Worm (Caenorhabditis elegans) whole organism, L1 larva: Measurements from ENCODE around the gene gon-4.

Experiments
- F16B12.6 ChIP-seq: fragments of 150-350 bp; optimal IDR thresholded peaks from 2 replicates; lab custom pipeline; 2014; ENCODE audit warnings: missing biosample characterization, missing genetic modification characterization
- aha-1 ChIP-seq: fragments of 150-350 bp; optimal IDR thresholded peaks from 2 replicates; lab custom pipeline; 2014; ENCODE audit warnings: missing biosample characterization, missing genetic modification characterization
- ama-1 ChIP-seq: fragments of 150-350 bp; optimal IDR thresholded peaks from 2 replicates; lab custom pipeline; 2014
- ceh-63 ChIP-seq: fragments of 200-800 bp; sonication (Bioruptor generic); optimal IDR thresholded peaks from 2 replicates; lab custom pipeline; 2018; ENCODE audit warnings: mild to moderate bottlenecking, missing genetic modification characterization, missing compliant biosample characterization
- ceh-82 ChIP-seq, 3 experiments: fragments of 150-350 bp in 1 of 3; sonication (generic microtip) in 2 of 3; optimal IDR thresholded peaks; 2 replicates each; lab custom pipeline; 2014 to 2017; ENCODE audit warnings: missing biosample characterization in 3 of 3, missing genetic modification characterization in 3 of 3
- dpl-1 ChIP-seq, 3 experiments: fragments of 150-350 bp in 2 of 3; sonication (generic microtip) in 1 of 3; optimal IDR thresholded peaks; 2 replicates each; lab custom pipeline; 2014 to 2017; ENCODE audit warnings: missing biosample characterization in 3 of 3, missing genetic modification characterization in 3 of 3, missing genetic modification reagents in 3 of 3
- dsc-1 ChIP-seq: sonication (generic microtip); optimal IDR thresholded peaks from 2 replicates; lab custom pipeline; 2016; ENCODE audit warnings: mild to moderate bottlenecking, missing genetic modification characterization, missing compliant biosample characterization
- efl-1 ChIP-seq, 4 experiments: fragments of 150-350 bp; optimal IDR thresholded peaks in 3 of 4; peaks in 1 of 4; 1 replicate in 1 of 4; 2 replicates in 3 of 4; lab custom pipeline; 2014; ENCODE audit warnings: missing biosample characterization in 2 of 4, missing genetic modification characterization in 2 of 4, missing genetic modification reagents in 2 of 4
- egl-27 ChIP-seq, 2 experiments: fragments of 150-350 bp in 1 of 2; sonication (generic microtip); optimal IDR thresholded peaks; 3 replicates each; lab custom pipeline; 2017 to 2018; ENCODE audit warnings: missing biosample characterization in 2 of 2, missing genetic modification characterization in 2 of 2, missing genetic modification reagents in 2 of 2
- elt-3 ChIP-seq, 6 experiments: fragments of 150-350 bp in 1 of 6; sonication (generic microtip); optimal IDR thresholded peaks; 2 replicates each; lab custom pipeline; 2017 to 2018; ENCODE audit warnings: missing biosample characterization in 6 of 6, missing genetic modification characterization in 6 of 6, inconsistent platforms in 1 of 6
- fkh-10 ChIP-seq: sonication (generic microtip); optimal IDR thresholded peaks from 2 replicates; lab custom pipeline; 2017; ENCODE audit warnings: missing biosample characterization, missing genetic modification reagents, missing genetic modification characterization
- fkh-4 ChIP-seq: sonication (generic microtip); optimal IDR thresholded peaks from 2 replicates; lab custom pipeline; 2016; ENCODE audit warnings: missing compliant biosample characterization, missing genetic modification characterization, borderline replicate concordance
- fos-1 ChIP-seq: fragments of 150-350 bp; optimal IDR thresholded peaks from 2 replicates; lab custom pipeline; 2014; ENCODE audit warnings: missing biosample characterization, missing genetic modification characterization
- hlh-17 ChIP-seq: fragments of 200-800 bp; sonication (Bioruptor generic); optimal IDR thresholded peaks from 2 replicates; lab custom pipeline; 2018; ENCODE audit warnings: missing genetic modification characterization, mild to moderate bottlenecking, missing compliant biosample characterization, moderate library complexity, borderline replicate concordance
- irx-1 ChIP-seq: sonication (generic microtip); optimal IDR thresholded peaks from 2 replicates; lab custom pipeline; 2016; ENCODE audit warnings: missing genetic modification characterization, missing compliant biosample characterization
- isw-1 ChIP-seq: fragments of 200-800 bp; sonication (Bioruptor generic); IDR thresholded peaks from 2 replicates; pipeline ENCODE4 v1.3.6; 2022; ENCODE audit warnings: missing genetic modification characterization, missing compliant biosample characterization
- lin-14 ChIP-seq: fragments of 200-800 bp; sonication (Bioruptor generic); optimal IDR thresholded peaks from 2 replicates; lab custom pipeline; 2018; ENCODE audit warnings: mild to moderate bottlenecking, missing genetic modification characterization, moderate library complexity, missing compliant biosample characterization
- lin-35 ChIP-seq, 2 experiments: fragments of 150-350 bp; optimal IDR thresholded peaks; 2 replicates each; lab custom pipeline; 2014; ENCODE audit warnings: missing biosample characterization in 2 of 2, missing genetic modification characterization in 2 of 2, missing genetic modification reagents in 2 of 2
- lir-3 ChIP-seq: sonication (generic microtip); optimal IDR thresholded peaks from 2 replicates; lab custom pipeline; 2016; ENCODE audit warnings: mild to moderate bottlenecking, missing genetic modification characterization, moderate library complexity, missing compliant biosample characterization; ENCODE audit not compliant: poor library complexity
- lsy-2 ChIP-seq, 2 experiments: fragments of 150-350 bp; optimal IDR thresholded peaks; 2 replicates each; lab custom pipeline; 2014; ENCODE audit warnings: missing biosample characterization in 2 of 2, missing genetic modification characterization in 2 of 2
- mab-9 ChIP-seq: fragments of 200-800 bp; sonication (Bioruptor generic); IDR thresholded peaks from 2 replicates; pipeline ENCODE4 v1.3.6; 2022; ENCODE audit warnings: missing genetic modification reagents, missing genetic modification characterization, missing compliant biosample characterization
- mdl-1 ChIP-seq, 2 experiments: fragments of 150-350 bp; optimal IDR thresholded peaks; 2 replicates each; lab custom pipeline; 2014 to 2017; ENCODE audit warnings: missing biosample characterization in 2 of 2, missing genetic modification characterization in 2 of 2, inconsistent platforms in 1 of 2
- nhr-19 ChIP-seq: fragments of 200-800 bp; sonication (Bioruptor generic); conservative IDR thresholded peaks from 2 replicates; pipeline ENCODE4 v1.3.6; 2022; ENCODE audit warnings: missing genetic modification characterization, missing compliant biosample characterization
- nhr-237 ChIP-seq: fragments of 150-350 bp; optimal IDR thresholded peaks from 2 replicates; lab custom pipeline; 2014; ENCODE audit warnings: missing biosample characterization, missing genetic modification characterization
- nhr-28 ChIP-seq: fragments of 150-350 bp; optimal IDR thresholded peaks from 2 replicates; lab custom pipeline; 2014; ENCODE audit warnings: missing biosample characterization, missing genetic modification characterization
- nhr-47 ChIP-seq: sonication (generic microtip); optimal IDR thresholded peaks from 2 replicates; lab custom pipeline; 2016; ENCODE audit warnings: mild to moderate bottlenecking, missing genetic modification characterization, moderate library complexity, missing compliant biosample characterization
- nhr-77 ChIP-seq: fragments of 150-350 bp; optimal IDR thresholded peaks from 2 replicates; lab custom pipeline; 2014; ENCODE audit warnings: missing biosample characterization, missing genetic modification characterization
- nhr-85 ChIP-seq: sonication (generic microtip); peaks from one replicate; lab custom pipeline; 2016; ENCODE audit warnings: missing genetic modification characterization, inconsistent platforms, missing compliant biosample characterization
- rnt-1 ChIP-seq: sonication (generic microtip); optimal IDR thresholded peaks from 2 replicates; lab custom pipeline; 2016; ENCODE audit warnings: mild to moderate bottlenecking, missing genetic modification characterization, moderate library complexity, missing compliant biosample characterization
- skn-1 ChIP-seq: fragments of 150-350 bp; optimal IDR thresholded peaks from 2 replicates; lab custom pipeline; 2014; ENCODE audit warnings: missing biosample characterization, missing genetic modification characterization
- sup-37 ChIP-seq: fragments of 200-800 bp; sonication (Bioruptor generic); optimal IDR thresholded peaks from 2 replicates; lab custom pipeline; 2018; ENCODE audit warnings: mild to moderate bottlenecking, missing genetic modification characterization, missing compliant biosample characterization
- swsn-7 ChIP-seq: sonication (generic microtip); optimal IDR thresholded peaks from 2 replicates; lab custom pipeline; 2016; ENCODE audit warnings: missing genetic modification characterization, missing compliant biosample characterization
- tlp-1 ChIP-seq: fragments of 150-350 bp; optimal IDR thresholded peaks from 2 replicates; lab custom pipeline; 2014; ENCODE audit warnings: missing biosample characterization, missing genetic modification characterization
- unc-30 ChIP-seq: sonication (generic microtip); optimal IDR thresholded peaks from 2 replicates; lab custom pipeline; 2017; ENCODE audit warnings: missing biosample characterization, missing genetic modification characterization
- unc-98 ChIP-seq: fragments of 200-800 bp; sonication (Bioruptor generic); IDR thresholded peaks from 2 replicates; pipeline ENCODE4 v1.3.6; 2022; ENCODE audit warnings: missing genetic modification characterization, missing compliant biosample characterization
- vab-15 ChIP-seq: sonication (generic microtip); optimal IDR thresholded peaks from 2 replicates; lab custom pipeline; 2017; ENCODE audit warnings: missing genotype, mild to moderate bottlenecking, missing genetic modification characterization, missing compliant biosample characterization
- zip-4 ChIP-seq: fragments of 200-800 bp; sonication (Bioruptor generic); optimal IDR thresholded peaks from 2 replicates; lab custom pipeline; 2018; ENCODE audit warnings: mild to moderate bottlenecking, missing genetic modification characterization, moderate library complexity, missing compliant biosample characterization
- ztf-4 ChIP-seq: fragments of 150-350 bp; optimal IDR thresholded peaks from 2 replicates; lab custom pipeline; 2014; ENCODE audit warnings: missing biosample characterization, missing genetic modification characterization

Gene gon-4

ce11 chrIV:10151439-10151997 lies 46.1 kb upstream of the gon-4 start, which contains the start of gene copg-1 (continued):
- TF ChIP-seq hlh-17 (GFP tag; lab: Kevin White, UChicago): no peak
- no peak for TF ChIP-seq lir-3 (tag; lab: Kevin White, UChicago)
- peak; percentile 34 for TF ChIP-seq isw-1 (GFP tag; lab: Robert Waterston, UW)
- no peak for TF ChIP-seq unc-30 (tag; lab: Kevin White, UChicago)
- peak; percentile 89 to 97 for TF ChIP-seq lsy-2 (tag; optimal IDR thresholded peaks at IDR 0.05; lab: Kevin White, UChicago)
- no peak for TF ChIP-seq mab-9 (GFP tag; lab: Robert Waterston, UW)
- TF ChIP-seq nhr-19 (GFP tag; lab: Robert Waterston, UW): peak; percentile 20; the same call in 1 of the 2 replicates
- TF ChIP-seq lin-35 (GFP tag; optimal IDR thresholded peaks at IDR 0.05; lab: Kevin White, UChicago): peak; percentile 64 to 74

ce11 chrIV:10153479-10153878 lies 44.1 kb upstream of the gon-4 start:
- TF ChIP-seq efl-1 (optimal IDR thresholded peaks at IDR 0.05; lab: Kevin White, UChicago) (no peak), efl-1 (GFP tag; optimal IDR thresholded peaks at IDR 0.05 in 1 of 2; lab: Kevin White, UChicago) (peak in 1 of 2 experiments; percentile 88), dsc-1 (tag; lab: Kevin White, UChicago) (no peak)

DNA sequence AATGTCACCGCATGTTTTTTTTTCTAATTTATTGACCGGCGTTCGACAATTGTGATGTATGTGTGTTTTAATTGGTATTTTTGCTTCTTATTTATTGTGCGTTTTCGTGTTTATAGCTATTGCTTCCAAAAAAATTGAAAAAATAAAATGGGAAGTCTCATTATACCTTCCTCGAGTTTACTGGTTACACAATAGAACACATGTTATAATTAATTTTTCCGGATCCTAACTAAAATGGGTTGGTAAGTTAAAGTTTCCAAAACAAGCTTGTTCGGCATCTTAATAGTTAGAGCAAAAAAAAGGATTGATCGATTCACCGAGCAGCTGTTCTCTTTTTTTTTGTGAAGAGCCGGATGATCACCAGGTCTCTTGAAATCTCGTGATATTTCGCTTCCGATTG lies 42.1 kb upstream of the gon-4 start, which contains the start of gene ttr-54:
TSS of gene ttr-54 (plus strand) at position 301 of the 400 bp plus-strand sequence.
- TF ChIP-seq nhr-28 (tag; lab: Kevin White, UChicago) (no peak), rnt-1 (peak; percentile 24), fkh-4 (tag; lab: Kevin White, UChicago) (no peak), nhr-47 (tag; lab: Kevin White, UChicago) (no peak)

DNA sequence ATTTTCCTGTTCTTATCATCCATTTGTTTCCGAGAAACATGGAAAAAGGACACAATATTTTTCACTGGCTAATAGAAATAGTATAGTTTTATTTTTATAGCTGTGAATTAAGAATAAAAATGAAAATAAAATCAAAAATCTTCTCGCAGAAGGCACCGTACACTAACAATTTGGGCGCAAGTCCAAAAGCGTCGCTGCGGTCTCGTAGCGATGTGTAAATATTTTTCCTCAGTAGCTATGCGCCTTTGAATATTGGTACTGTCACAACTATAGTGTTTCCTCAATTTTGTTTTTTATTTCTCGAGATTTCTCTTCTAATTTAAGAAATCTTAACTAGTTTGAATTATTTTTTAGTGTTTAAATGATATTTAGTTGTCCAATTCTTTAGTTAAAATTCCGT lies 40.6 kb upstream of the gon-4 start:
- no peak for TF ChIP-seq ceh-82 (tag; optimal IDR thresholded peaks at IDR 0.05; lab: Kevin White, UChicago)
- TF ChIP-seq nhr-77 (tag; lab: Kevin White, UChicago): no peak
- TF ChIP-seq dpl-1 (GFP tag; optimal IDR thresholded peaks at IDR 0.05; lab: Kevin White, UChicago): no peak
- no peak for TF ChIP-seq lsy-2 (tag; optimal IDR thresholded peaks at IDR 0.05; lab: Kevin White, UChicago)
- no peak for TF ChIP-seq nhr-85
- no peak for TF ChIP-seq fkh-10
- no peak for TF ChIP-seq fos-1
- TF ChIP-seq nhr-237 (tag; lab: Kevin White, UChicago): no peak
- TF ChIP-seq lin-14 (GFP tag; lab: Kevin White, UChicago): no peak
- no peak for TF ChIP-seq lin-35 (GFP tag; optimal IDR thresholded peaks at IDR 0.05; lab: Kevin White, UChicago)
- no peak for TF ChIP-seq egl-27 (tag; optimal IDR thresholded peaks at IDR 0.05; lab: Kevin White, UChicago)
- no peak for TF ChIP-seq ama-1 (lab: Kevin White, UChicago)
- no peak for TF ChIP-seq unc-30 (tag; lab: Kevin White, UChicago)
- no peak for TF ChIP-seq irx-1 (tag; lab: Kevin White, UChicago)
- TF ChIP-seq rnt-1: no peak
- no peak for TF ChIP-seq elt-3 (tag; optimal IDR thresholded peaks at IDR 0.05; lab: Kevin White, UChicago)

- no peak for TF ChIP-seq vab-15 (tag; lab: Kevin White, UChicago)
- no peak for TF ChIP-seq isw-1 (GFP tag; lab: Robert Waterston, UW)
- TF ChIP-seq zip-4: no peak
- no peak for TF ChIP-seq fkh-10
- TF ChIP-seq sup-37: no peak
- TF ChIP-seq mdl-1 (tag; optimal IDR thresholded peaks at IDR 0.05; lab: Kevin White, UChicago): no peak
- TF ChIP-seq swsn-7 (tag; lab: Kevin White, UChicago): no peak
- no peak for TF ChIP-seq unc-30 (tag; lab: Kevin White, UChicago)
- TF ChIP-seq F16B12.6 (tag; lab: Kevin White, UChicago): no peak
- no peak for TF ChIP-seq tlp-1
- no peak for TF ChIP-seq unc-98 (GFP tag; lab: Robert Waterston, UW)
- no peak for TF ChIP-seq ztf-4
- TF ChIP-seq aha-1 (tag; lab: Kevin White, UChicago): no peak
- no peak for TF ChIP-seq skn-1 (tag; lab: Kevin White, UChicago)
- TF ChIP-seq ceh-63: no peak
- no peak for TF ChIP-seq lir-3 (tag; lab: Kevin White, UChicago)
- TF ChIP-seq, all 84 proteins: peak for 0
These were observed 40.0 kb upstream of the gon-4 start, which contains the start of gene ttr-53 for ce11 chrIV:10157489-10158088. ttr-53 (plus strand) TSS chrIV:10158038.
